Fruit fly (Drosophila melanogaster) Kc167 (cell line): ENCODE data around the gene CG17154.

Experiments used
- Myc ChIP-seq: fragments of >200 bp; optimal IDR thresholded peaks from 2 replicates; lab custom pipeline; 2017; ENCODE audit warnings: missing external identifiers
- Sin3A ChIP-seq: fragments of >200 bp; optimal IDR thresholded peaks from 2 replicates; lab custom pipeline; 2018; ENCODE audit warnings: missing external identifiers
- h ChIP-seq: fragments of >200 bp; optimal IDR thresholded peaks from 3 replicates; lab custom pipeline; 2018; ENCODE audit warnings: missing external identifiers
- psq ChIP-seq: fragments of >200 bp; optimal IDR thresholded peaks from 2 replicates; lab custom pipeline; 2017; ENCODE audit warnings: missing external identifiers
- ttk ChIP-seq: sonication (Bioruptor generic); optimal IDR thresholded peaks from 2 replicates; lab custom pipeline; 2017; ENCODE audit warnings: missing external identifiers

DNA sequence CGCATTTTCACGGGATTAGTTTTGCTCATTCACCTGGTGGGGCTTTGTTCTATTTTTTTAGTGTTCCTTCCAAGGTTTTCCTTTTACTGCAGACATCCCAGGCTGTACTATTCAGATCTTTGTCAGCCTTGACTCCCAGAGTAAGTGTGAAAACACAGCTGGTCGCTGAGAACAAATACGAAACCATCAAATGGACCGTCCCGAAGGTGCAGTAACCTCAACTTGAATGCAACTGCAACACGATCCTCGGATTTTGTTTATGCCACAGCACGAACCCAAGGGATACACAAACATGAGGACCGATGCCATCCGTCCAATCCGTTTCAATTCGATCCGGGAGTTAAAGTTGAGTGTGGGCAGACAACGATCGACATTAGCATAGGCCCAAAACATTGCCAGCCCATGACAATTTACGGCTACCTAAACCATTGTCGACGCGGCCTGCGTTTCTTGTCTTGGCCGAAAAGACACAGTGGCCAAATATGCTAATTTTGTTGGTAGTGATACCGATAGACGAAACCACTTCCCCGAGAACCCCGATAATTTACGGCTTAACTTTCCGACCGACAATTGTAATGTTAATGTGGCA, 5.2 kb upstream of the CG17154 start:
- TF ChIP-seq psq (lab: Kevin White, UChicago), result no peak
- no peak for TF ChIP-seq ttk (lab: Kevin White, UChicago)
- TF ChIP-seq Myc, result no peak
- TF ChIP-seq h (lab: Kevin White, UChicago), result no peak
- no peak for TF ChIP-seq Sin3A
